Worm (Caenorhabditis elegans) whole organism, late embryonic: ENCODE data around the gene skpt-1.

Experiments
- ceh-22 ChIP-seq: sonication (generic microtip); optimal IDR thresholded peaks from 2 replicates; lab custom pipeline; 2017; ENCODE audit warnings: missing biosample characterization, missing genetic modification characterization
- ets-4 ChIP-seq: sonication (generic microtip); optimal IDR thresholded peaks from 2 replicates; lab custom pipeline; 2016; ENCODE audit warnings: missing genetic modification characterization, missing compliant biosample characterization
- gmeb-2 ChIP-seq: sonication (generic microtip); optimal IDR thresholded peaks from 2 replicates; lab custom pipeline; 2016; ENCODE audit warnings: missing genetic modification characterization, inconsistent platforms, missing compliant biosample characterization
- npax-4 ChIP-seq: sonication (generic microtip); optimal IDR thresholded peaks from 2 replicates; lab custom pipeline; 2016; ENCODE audit warnings: missing genetic modification characterization, missing compliant biosample characterization
- pqm-1 ChIP-seq: sonication (generic microtip); optimal IDR thresholded peaks from 2 replicates; lab custom pipeline; 2016; ENCODE audit warnings: missing genetic modification characterization, missing compliant biosample characterization
- sox-4 ChIP-seq: sonication (generic microtip); optimal IDR thresholded peaks from 2 replicates; lab custom pipeline; 2017; ENCODE audit warnings: mild to moderate bottlenecking, missing genetic modification characterization, inconsistent platforms, missing compliant biosample characterization
- unc-55 ChIP-seq: sonication (generic microtip); optimal IDR thresholded peaks from 2 replicates; lab custom pipeline; 2017; ENCODE audit warnings: missing biosample characterization, missing genetic modification reagents, missing genetic modification characterization

DNA sequence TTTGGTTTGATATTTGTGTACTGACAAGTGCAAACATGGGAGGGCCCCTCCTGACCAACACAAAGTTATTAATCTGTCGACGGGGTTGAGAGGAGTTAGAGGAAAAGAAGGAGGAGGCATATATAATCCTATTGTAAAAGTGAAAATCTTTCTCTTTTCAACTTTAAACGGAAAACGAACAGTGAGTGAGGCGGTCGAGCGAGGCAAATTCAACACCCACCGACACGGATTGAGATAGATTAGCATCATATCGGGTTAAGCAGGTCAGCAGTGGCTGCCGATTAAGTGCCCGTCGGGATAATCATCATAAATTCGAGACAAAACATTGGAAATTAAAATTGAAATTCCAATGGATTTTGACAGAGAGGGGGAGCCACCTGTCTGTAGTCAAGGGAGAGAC, 11.9 kb downstream of the skpt-1 start:
- TF ChIP-seq ceh-22 (tag; lab: Kevin White, UChicago), result no peak
- no peak for TF ChIP-seq sox-4
- TF ChIP-seq pqm-1 (tag; lab: Kevin White, UChicago), result no peak
- TF ChIP-seq npax-4 (tag; lab: Kevin White, UChicago), result no peak
- TF ChIP-seq ets-4, result no peak
- TF ChIP-seq gmeb-2, result no peak
- no peak for TF ChIP-seq unc-55 (GFP tag; lab: Kevin White, UChicago)
